Worm (Caenorhabditis elegans): ENCODE results near the gene T08G5.1.

Gene T08G5.1

DNA sequence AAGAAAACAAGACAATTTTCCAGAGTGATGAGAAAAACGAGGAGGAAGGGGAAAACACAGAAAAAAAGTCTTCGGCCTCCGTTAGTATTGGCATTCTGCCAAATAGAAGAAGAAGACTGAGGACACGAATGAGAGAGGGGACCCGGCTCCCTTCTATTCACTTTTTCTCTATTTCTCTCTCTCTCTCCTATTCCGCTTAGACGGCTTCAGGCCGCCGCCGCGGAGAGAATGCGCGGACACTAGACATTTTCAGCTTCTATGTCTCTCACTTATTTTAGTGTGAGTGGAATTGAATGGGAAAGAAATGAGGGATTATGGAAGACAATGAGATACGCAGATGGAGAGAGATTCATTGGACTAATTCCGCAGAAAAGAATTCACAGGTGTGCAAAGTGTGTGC lies 11.7 kb upstream of the T08G5.1 start (continued):
- no peak for TF ChIP-seq hlh-17 (GFP tag; optimal IDR thresholded peaks at IDR 0.05; ENCODE audit: borderline replicate concordance)
- peak in 1 of 2 experiments; percentile 16 for TF ChIP-seq lin-35 (GFP tag; optimal IDR thresholded peaks at IDR 0.05)
- TF ChIP-seq tbx-2 (tag; optimal IDR thresholded peaks at IDR 0.05), result peak; percentile 12
- no peak for TF ChIP-seq nhr-19 (GFP tag; conservative IDR thresholded peaks at IDR 0.05)
- no peak for TF ChIP-seq unc-62 (GFP tag; optimal IDR thresholded peaks at IDR 0.05)
- TF ChIP-seq efl-1 (optimal IDR thresholded peaks at IDR 0.05), result peak in 1 of 2 experiments; percentile 10
- TF ChIP-seq efl-1 (GFP tag; optimal IDR thresholded peaks at IDR 0.05 in 1 of 2), result no peak
- TF ChIP-seq jun-1 (tag; optimal IDR thresholded peaks at IDR 0.05), result no peak
- TF ChIP-seq ama-1 (optimal IDR thresholded peaks at IDR 0.05), result no peak
- TF ChIP-seq nhr-12 (tag; optimal IDR thresholded peaks at IDR 0.05), result no peak
- TF ChIP-seq zag-1 (tag; optimal IDR thresholded peaks at IDR 0.05), result no peak
- TF ChIP-seq lin-13 (GFP tag; optimal IDR thresholded peaks at IDR 0.05), result no peak
- no peak for TF ChIP-seq dsc-1 (tag; optimal IDR thresholded peaks at IDR 0.05)
- no peak for TF ChIP-seq blmp-1 (tag; optimal IDR thresholded peaks at IDR 0.05)
- TF ChIP-seq mdl-1 (tag; optimal IDR thresholded peaks at IDR 0.05), result no peak
- peak; percentile 40 for TF ChIP-seq pax-3 (tag; optimal IDR thresholded peaks at IDR 0.05)
- no peak for TF ChIP-seq nhr-84 (tag; optimal IDR thresholded peaks at IDR 0.05)
- TF ChIP-seq lin-14 (GFP tag; optimal IDR thresholded peaks at IDR 0.05), result peak; percentile 63
- no peak for TF ChIP-seq ceh-88 (GFP tag; IDR thresholded peaks at IDR 0.05)
- no peak for TF ChIP-seq rnt-1 (tag; optimal IDR thresholded peaks at IDR 0.05)
- TF ChIP-seq lir-3 (tag; optimal IDR thresholded peaks at IDR 0.05; ENCODE audit: poor library complexity), result no peak
- no peak for TF ChIP-seq C04F5.9 (tag; optimal IDR thresholded peaks at IDR 0.05)
- no peak for TF ChIP-seq skn-1 (tag; optimal IDR thresholded peaks at IDR 0.05)
- TF ChIP-seq egl-13 (tag; optimal IDR thresholded peaks at IDR 0.05), result no peak
- TF ChIP-seq elt-3 (tag; optimal IDR thresholded peaks at IDR 0.05), result no peak
- no peak for TF ChIP-seq lin-15B (tag; optimal IDR thresholded peaks at IDR 0.05)
- no peak for TF ChIP-seq elt-2 (tag; optimal IDR thresholded peaks at IDR 0.05)
- TF ChIP-seq unc-130 (tag; optimal IDR thresholded peaks at IDR 0.05), result no peak
- peak; percentile 25 for TF ChIP-seq nhr-71 (tag; optimal IDR thresholded peaks at IDR 0.05)
- no peak for TF ChIP-seq aly-2 (tag; optimal IDR thresholded peaks at IDR 0.05)
- no peak for TF ChIP-seq alr-1 (tag; optimal IDR thresholded peaks at IDR 0.05; ENCODE audit: borderline replicate concordance)
- TF ChIP-seq ceh-82 (tag; optimal IDR thresholded peaks at IDR 0.05), result peak in 2 of 3 experiments; percentile 9 to 28
- TF ChIP-seq nhr-11 (tag; optimal IDR thresholded peaks at IDR 0.05), result no peak
- no peak for TF ChIP-seq pqm-1 (tag; optimal IDR thresholded peaks at IDR 0.05)
- no peak for TF ChIP-seq ces-1 (GFP tag; optimal IDR thresholded peaks at IDR 0.05)
- no peak for TF ChIP-seq grh-1 (GFP tag; IDR thresholded peaks at IDR 0.05)
- no peak for TF ChIP-seq hlh-4 (tag; optimal IDR thresholded peaks at IDR 0.05)
- TF ChIP-seq F16B12.6 (tag; optimal IDR thresholded peaks at IDR 0.05), result no peak
- no peak for TF ChIP-seq ztf-4 (tag; optimal IDR thresholded peaks at IDR 0.05)
- TF ChIP-seq nhr-20 (tag; optimal IDR thresholded peaks at IDR 0.05), result no peak
- peak; percentile 27 for TF ChIP-seq nhr-47 (tag; optimal IDR thresholded peaks at IDR 0.05)
- no peak for TF ChIP-seq aha-1 (tag; optimal IDR thresholded peaks at IDR 0.05)
- TF ChIP-seq hpl-2 (GFP tag; optimal IDR thresholded peaks at IDR 0.05), result no peak
- TF ChIP-seq ceh-8 (GFP tag; optimal IDR thresholded peaks at IDR 0.05), result peak; percentile 5
- TF ChIP-seq lin-39 (tag; optimal IDR thresholded peaks at IDR 0.05), result no peak
- no peak for TF ChIP-seq ceh-90 (tag; optimal IDR thresholded peaks at IDR 0.05)
- no peak for TF ChIP-seq nhr-28 (tag; optimal IDR thresholded peaks at IDR 0.05)
- TF ChIP-seq unc-86 (tag; optimal IDR thresholded peaks at IDR 0.05), result peak; percentile 28
- TF ChIP-seq snu-23 (GFP tag; optimal IDR thresholded peaks at IDR 0.05), result no peak
